Fruit fly (Drosophila melanogaster) whole organism, embryonic: Measurements from ENCODE around the gene CG12448.

Experiments used
- Asciz ChIP-seq: fragments of 200-800 bp; sonication (Bioruptor generic); optimal IDR thresholded peaks from 2 replicates; lab custom pipeline; 2017; ENCODE audit warnings: missing biosample characterization, mild to moderate bottlenecking, missing genetic modification characterization, missing genetic modification reagents
- Awh ChIP-seq: fragments of 200-800 bp; sonication (Bioruptor generic); IDR thresholded peaks from 2 replicates; pipeline ENCODE4, ENCODE4 v1.3.6; 2022; ENCODE audit warnings: missing biosample characterization, missing genetic modification characterization
- CG10321 ChIP-seq: fragments of 200-800 bp; sonication (Bioruptor generic); IDR thresholded peaks from 2 replicates; pipeline ENCODE4 v1.3.6; 2022; ENCODE audit warnings: missing biosample characterization, missing genetic modification characterization
- CG11085 ChIP-seq: fragments of 200-800 bp; sonication (Bioruptor generic); IDR thresholded peaks from 2 replicates; pipeline ENCODE4 v1.3.6; 2022; ENCODE audit warnings: missing biosample characterization, missing genetic modification characterization
- CG11560 ChIP-seq: fragments of 200-800 bp; sonication (Bioruptor generic); IDR thresholded peaks from 3 replicates; pipeline ENCODE4 v1.3.6; 2022; ENCODE audit warnings: missing biosample characterization, missing genetic modification characterization
- CG13123 ChIP-seq: fragments of 200-800 bp; sonication (Bioruptor generic); optimal IDR thresholded peaks from 2 replicates; lab custom pipeline; 2016; ENCODE audit warnings: missing biosample characterization, missing genetic modification characterization
- CG1529 ChIP-seq: fragments of 200-800 bp; sonication (Bioruptor generic); optimal IDR thresholded peaks from 3 replicates; lab custom pipeline; 2018; ENCODE audit warnings: missing biosample characterization, missing genetic modification characterization
- CG1602 ChIP-seq: fragments of 200-800 bp; sonication (Bioruptor generic); optimal IDR thresholded peaks from 3 replicates; lab custom pipeline; 2016; ENCODE audit warnings: missing biosample characterization, missing genetic modification characterization
- CG1832 ChIP-seq: fragments of 200-800 bp; sonication (Bioruptor generic); optimal IDR thresholded peaks from 2 replicates; lab custom pipeline; 2017; ENCODE audit warnings: missing biosample characterization, mild to moderate bottlenecking, missing genetic modification characterization, inconsistent platforms
- CG2202 ChIP-seq: fragments of 200-800 bp; sonication (Bioruptor generic); optimal IDR thresholded peaks from 2 replicates; lab custom pipeline; 2018; ENCODE audit warnings: missing biosample characterization, mild to moderate bottlenecking, missing genetic modification characterization
- CG31224 ChIP-seq: fragments of 200-800 bp; sonication (Bioruptor generic); IDR thresholded peaks from 2 replicates; pipeline ENCODE4 v1.3.6; 2022; ENCODE audit warnings: missing biosample characterization, missing genetic modification characterization
- CG31365 ChIP-seq: fragments of 200-800 bp; sonication (Bioruptor generic); optimal IDR thresholded peaks from 2 replicates; lab custom pipeline; 2018; ENCODE audit warnings: missing biosample characterization, mild to moderate bottlenecking, missing genetic modification characterization
- CG7786 ChIP-seq: fragments of 200-800 bp; sonication (Bioruptor generic); optimal IDR thresholded peaks from 2 replicates; lab custom pipeline; 2016; ENCODE audit warnings: missing biosample characterization, missing genetic modification characterization
- CG8290 ChIP-seq, 3 experiments: fragments of 200-800 bp; sonication (Bioruptor generic); optimal IDR thresholded peaks; 2 replicates each; lab custom pipeline; 2016 to 2019; ENCODE audit warnings: missing biosample characterization in 3 of 3, missing genetic modification characterization in 3 of 3, mild to moderate bottlenecking in 2 of 3, moderate library complexity in 1 of 3
- Eip74EF ChIP-seq, 2 experiments: fragments of 200-800 bp in 1 of 2; fragments of >200 bp in 1 of 2; sonication (Bioruptor generic) in 1 of 2; optimal IDR thresholded peaks; 2 replicates each; lab custom pipeline; 2017 to 2019; ENCODE audit warnings: missing biosample characterization in 2 of 2, missing genetic modification characterization in 2 of 2, mild to moderate bottlenecking in 1 of 2, moderate library complexity in 1 of 2
- H15 ChIP-seq: fragments of 200-800 bp; sonication (Bioruptor generic); IDR thresholded peaks from 3 replicates; pipeline ENCODE4 v1.3.6; 2022; ENCODE audit warnings: missing biosample characterization, missing genetic modification characterization
- HLHmδ ChIP-seq: fragments of 200-800 bp; sonication (Bioruptor generic); optimal IDR thresholded peaks from 2 replicates; lab custom pipeline; 2018; ENCODE audit warnings: missing biosample characterization, mild to moderate bottlenecking, missing genetic modification characterization, moderate library complexity
- Hmr ChIP-seq: fragments of 200-800 bp; sonication (Bioruptor generic); optimal IDR thresholded peaks from 3 replicates; lab custom pipeline; 2017; ENCODE audit warnings: mild to moderate bottlenecking, missing biosample characterization, missing genetic modification reagents, missing genetic modification characterization
- Hmx ChIP-seq: fragments of 200-800 bp; sonication (Bioruptor generic); optimal IDR thresholded peaks from 2 replicates; lab custom pipeline; 2016; ENCODE audit warnings: missing biosample characterization, missing genetic modification characterization
- Kr ChIP-seq: fragments of 200-800 bp; sonication (Bioruptor generic); optimal IDR thresholded peaks from 2 replicates; lab custom pipeline; 2017; ENCODE audit warnings: missing biosample characterization, mild to moderate bottlenecking, missing genetic modification characterization
- Meics ChIP-seq: fragments of 200-800 bp; sonication (Bioruptor generic); optimal IDR thresholded peaks from 2 replicates; lab custom pipeline; 2017; ENCODE audit warnings: missing biosample characterization, mild to moderate bottlenecking, missing genetic modification characterization
- NK7.1 ChIP-seq: fragments of 200-800 bp; sonication (Bioruptor generic); optimal IDR thresholded peaks from 3 replicates; lab custom pipeline; 2016; ENCODE audit warnings: missing biosample characterization, missing genetic modification characterization
- Oaz ChIP-seq: fragments of 200-800 bp; sonication (Bioruptor generic); IDR thresholded peaks from 2 replicates; pipeline ENCODE4 v1.3.6; 2022; ENCODE audit warnings: missing biosample characterization, missing genetic modification characterization
- Opbp ChIP-seq: fragments of 200-800 bp; sonication (Bioruptor generic); IDR thresholded peaks from 3 replicates; pipeline ENCODE4 v1.3.6; 2022; ENCODE audit warnings: missing biosample characterization, missing genetic modification characterization; ENCODE audit not compliant: partially characterized antibody
- Ravus ChIP-seq: fragments of 200-800 bp; sonication (Bioruptor generic); IDR thresholded peaks from 2 replicates; pipeline ENCODE4 v1.3.6; 2022; ENCODE audit warnings: missing biosample characterization, missing genetic modification characterization
- Six4 ChIP-seq: fragments of 200-800 bp; sonication (Bioruptor generic); optimal IDR thresholded peaks from 2 replicates; lab custom pipeline; 2016; ENCODE audit warnings: missing biosample characterization, missing genetic modification characterization
- Spps ChIP-seq: fragments of 200-800 bp; sonication (Bioruptor generic); optimal IDR thresholded peaks from 2 replicates; lab custom pipeline; 2018; ENCODE audit warnings: missing biosample characterization, mild to moderate bottlenecking, missing genetic modification characterization
- Taf1 ChIP-seq: fragments of 200-800 bp; sonication (Bioruptor generic); IDR thresholded peaks from 2 replicates; pipeline ENCODE4 v1.3.6; 2022; ENCODE audit warnings: missing biosample characterization, missing genetic modification characterization
- Trl ChIP-seq, 3 experiments: fragments of >200 bp in 2 of 3; fragments of 200-800 bp in 1 of 3; sonication (Bioruptor generic) in 1 of 3; optimal IDR thresholded peaks; 2 replicates in 1 of 3; 3 replicates in 2 of 3; lab custom pipeline; 2016 to 2017; ENCODE audit warnings: missing biosample characterization in 1 of 3, missing genetic modification characterization in 1 of 3
- Usf ChIP-seq: fragments of 200-800 bp; sonication (Bioruptor generic); optimal IDR thresholded peaks from 2 replicates; lab custom pipeline; 2017; ENCODE audit warnings: missing genotype, missing biosample characterization, missing genetic modification characterization
- aop ChIP-seq: fragments of 200-800 bp; sonication (Bioruptor generic); IDR thresholded peaks from 2 replicates; pipeline ENCODE4 v1.3.6; 2022; ENCODE audit warnings: missing biosample characterization, missing genetic modification characterization
- cwo ChIP-seq: fragments of 200-800 bp; sonication (Bioruptor generic); optimal IDR thresholded peaks from 3 replicates; lab custom pipeline; 2017; ENCODE audit warnings: missing biosample characterization, missing genetic modification characterization, mild to moderate bottlenecking, moderate library complexity, missing genetic modification reagents
- dan ChIP-seq: fragments of 200-800 bp; sonication (Bioruptor generic); IDR thresholded peaks from 2 replicates; pipeline ENCODE4 v1.3.6; 2022; ENCODE audit warnings: missing biosample characterization, missing genetic modification characterization
- ems ChIP-seq: fragments of 200-800 bp; sonication (Bioruptor generic); optimal IDR thresholded peaks from 3 replicates; lab custom pipeline; 2016; ENCODE audit warnings: missing biosample characterization, missing genetic modification characterization
- fu2 ChIP-seq: fragments of 200-800 bp; sonication (Bioruptor generic); optimal IDR thresholded peaks from 2 replicates; lab custom pipeline; 2016; ENCODE audit warnings: missing biosample characterization, missing genetic modification characterization
- gsb-n ChIP-seq: fragments of 200-800 bp; sonication (Bioruptor generic); optimal IDR thresholded peaks from 3 replicates; lab custom pipeline; 2018; ENCODE audit warnings: missing biosample characterization, mild to moderate bottlenecking, missing genetic modification characterization
- kni ChIP-seq: fragments of 200-800 bp; sonication (Bioruptor generic); optimal IDR thresholded peaks from 3 replicates; lab custom pipeline; 2017; ENCODE audit warnings: mild to moderate bottlenecking, missing biosample characterization, missing genetic modification reagents, missing genetic modification characterization
- lmd ChIP-seq: fragments of 200-800 bp; sonication (Bioruptor generic); IDR thresholded peaks from 2 replicates; pipeline ENCODE4 v1.3.6; 2022; ENCODE audit warnings: missing biosample characterization, missing genetic modification characterization
- mld ChIP-seq: fragments of 200-800 bp; sonication (Bioruptor generic); IDR thresholded peaks from 3 replicates; pipeline ENCODE4 v1.3.6; 2022; ENCODE audit warnings: missing biosample characterization, missing genetic modification characterization; ENCODE audit not compliant: partially characterized antibody
- onecut ChIP-seq: fragments of 200-800 bp; sonication (Bioruptor generic); IDR thresholded peaks from 2 replicates; pipeline ENCODE4 v1.3.6; 2022; ENCODE audit warnings: missing biosample characterization, missing genetic modification characterization
- pb ChIP-seq: fragments of 200-800 bp; sonication (Bioruptor generic); optimal IDR thresholded peaks from 3 replicates; lab custom pipeline; 2016; ENCODE audit warnings: missing biosample characterization, missing genetic modification characterization
- phol ChIP-seq: fragments of 200-800 bp; sonication (Bioruptor generic); optimal IDR thresholded peaks from 3 replicates; lab custom pipeline; 2018; ENCODE audit warnings: missing biosample characterization, mild to moderate bottlenecking, missing genetic modification characterization, moderate library complexity
- pzg ChIP-seq: fragments of 200-800 bp; sonication (Bioruptor generic); optimal IDR thresholded peaks from 3 replicates; lab custom pipeline; 2018; ENCODE audit warnings: missing biosample characterization, mild to moderate bottlenecking, missing genetic modification characterization, moderate library complexity
- rib ChIP-seq: fragments of 200-800 bp; sonication (Bioruptor generic); IDR thresholded peaks from 2 replicates; pipeline ENCODE4 v1.3.6; 2022; ENCODE audit warnings: missing biosample characterization, missing genetic modification characterization
- sim ChIP-seq: fragments of 200-800 bp; sonication (Bioruptor generic); IDR thresholded peaks from 2 replicates; pipeline ENCODE4 v1.3.6; 2022; ENCODE audit warnings: missing biosample characterization, missing genetic modification characterization
- slou ChIP-seq: fragments of 200-800 bp; sonication (Bioruptor generic); optimal IDR thresholded peaks from 3 replicates; lab custom pipeline; 2016; ENCODE audit warnings: missing biosample characterization, missing genetic modification characterization
- sug ChIP-seq: fragments of 200-800 bp; optimal IDR thresholded peaks from 2 replicates; lab custom pipeline; 2019; ENCODE audit warnings: missing biosample characterization, mild to moderate bottlenecking, missing genetic modification characterization, moderate library complexity
- tap ChIP-seq: fragments of 200-800 bp; optimal IDR thresholded peaks from 3 replicates; lab custom pipeline; 2019; ENCODE audit warnings: missing biosample characterization, mild to moderate bottlenecking, missing genetic modification characterization, moderate library complexity

The CG12448 gene

DNA sequence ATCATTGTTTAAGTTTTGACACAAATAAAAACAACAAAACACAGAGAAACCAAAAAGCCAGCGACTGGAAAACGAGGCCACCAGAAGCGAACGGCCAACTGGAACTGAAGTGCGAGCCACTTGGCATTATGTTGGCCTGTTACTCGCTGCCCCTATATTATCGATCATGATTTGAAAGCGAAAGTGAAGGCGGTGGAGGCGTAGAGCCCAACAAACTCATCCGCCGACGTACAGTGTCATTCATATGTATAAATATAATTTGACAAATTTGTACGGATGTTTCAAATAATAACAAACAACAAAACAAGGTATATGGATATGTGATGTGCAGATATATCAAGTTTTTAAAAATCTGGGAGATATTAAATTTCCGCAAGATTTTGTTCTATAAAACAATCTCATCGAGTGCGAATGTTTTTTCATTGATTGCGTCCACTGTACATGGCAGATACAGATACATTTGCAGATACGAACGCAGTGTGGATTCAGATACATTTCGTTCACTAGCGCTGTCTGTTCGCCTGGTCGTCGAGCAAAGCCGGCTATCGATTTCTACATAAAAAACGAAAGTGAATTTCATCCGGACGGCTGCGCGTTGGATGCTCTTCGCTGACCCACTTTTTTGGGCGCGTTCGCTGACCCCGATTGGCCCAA, 30.2 kb upstream of the CG12448 start (continued):
- TF ChIP-seq H15 (peak; percentile 95), tap (peak; percentile 91), Ravus (GFP tag; lab: Robert Waterston, UW) (peak; percentile 81), Spps (tag; lab: Kevin White, UChicago) (peak; percentile 93), Asciz (GFP tag; lab: Kevin White, UChicago) (peak; percentile 96), dan (peak; percentile 62; the same call in 1 of the 2 replicates), CG8290 (GFP tag; optimal IDR thresholded peaks at IDR 0.05; lab: Kevin White, UChicago) (peak; percentile 79), CG8290 (tag; optimal IDR thresholded peaks at IDR 0.05; lab: Kevin White, UChicago) (peak; percentile 55 to 95), gsb-n (tag; lab: Kevin White, UChicago) (peak; percentile 98)
- TF ChIP-seq, all 482 proteins: peak for 436

- TF ChIP-seq aop (GFP tag; lab: Robert Waterston, UW) (no peak), CG7786 (GFP tag; lab: Kevin White, UChicago) (no peak), Kr (GFP tag; lab: Kevin White, UChicago) (no peak), onecut (GFP tag; lab: Robert Waterston, UW) (no peak), CG13123 (GFP tag; lab: Kevin White, UChicago) (no peak), CG31365 (tag; lab: Kevin White, UChicago) (no peak), pb (GFP tag; lab: Kevin White, UChicago) (no peak), mld (GFP tag; lab: Robert Waterston, UW) (no peak), Awh (GFP tag; lab: Robert Waterston, UW) (no peak), Hmx (GFP tag; lab: Kevin White, UChicago) (no peak), NK7.1 (GFP tag; lab: Kevin White, UChicago) (no peak), CG1602 (GFP tag; lab: Kevin White, UChicago) (no peak), slou (no peak), lmd (GFP tag; lab: Robert Waterston, UW) (no peak), rib (peak; percentile 8; the same call in 1 of the 2 replicates), Taf1 (GFP tag; lab: Robert Waterston, UW) (no peak), Eip74EF (GFP tag; optimal IDR thresholded peaks at IDR 0.05; lab: Kevin White, UChicago) (no peak), kni (peak; percentile 92), phol (no peak), CG10321 (GFP tag; lab: Robert Waterston, UW) (no peak; the same call in 1 of the 2 replicates), sim (GFP tag; lab: Robert Waterston, UW) (no peak), pzg (GFP tag; lab: Kevin White, UChicago) (no peak), Usf (GFP tag; lab: Kevin White, UChicago) (no peak), cwo (GFP tag; lab: Kevin White, UChicago) (peak; percentile 95), Meics (GFP tag; lab: Kevin White, UChicago) (no peak), sug (tag; lab: Kevin White, UChicago) (peak; percentile 82), CG11560 (tag; lab: Robert Waterston, UW) (no peak), CG1529 (no peak), Trl (optimal IDR thresholded peaks at IDR 0.05; lab: Kevin White, UChicago) (peak; percentile 89 to 95), Trl (GFP tag; optimal IDR thresholded peaks at IDR 0.05; lab: Kevin White, UChicago) (no peak), CG11085 (GFP tag; lab: Robert Waterston, UW) (no peak), Six4 (GFP tag; lab: Kevin White, UChicago) (no peak), Hmr (no peak), CG1832 (GFP tag; lab: Kevin White, UChicago) (peak; percentile 92), Opbp (GFP tag; lab: Robert Waterston, UW) (0 out of 3 replicates have a peak, but pooled peaks have one; percentile 44), fu2 (GFP tag; lab: Kevin White, UChicago) (no peak), CG31224 (GFP tag; lab: Robert Waterston, UW) (peak; percentile 100), HLHmδ (peak; percentile 52), CG2202 (tag; lab: Kevin White, UChicago) (no peak), Oaz (GFP tag; lab: Robert Waterston, UW) (no peak), ems (GFP tag; lab: Kevin White, UChicago) (no peak)
Measured at dm6 chr2L:15911591-15912007, 29.6 kb upstream of the CG12448 start.
